Worm (Caenorhabditis elegans): ENCODE results near the gene chat-1.

DNA sequence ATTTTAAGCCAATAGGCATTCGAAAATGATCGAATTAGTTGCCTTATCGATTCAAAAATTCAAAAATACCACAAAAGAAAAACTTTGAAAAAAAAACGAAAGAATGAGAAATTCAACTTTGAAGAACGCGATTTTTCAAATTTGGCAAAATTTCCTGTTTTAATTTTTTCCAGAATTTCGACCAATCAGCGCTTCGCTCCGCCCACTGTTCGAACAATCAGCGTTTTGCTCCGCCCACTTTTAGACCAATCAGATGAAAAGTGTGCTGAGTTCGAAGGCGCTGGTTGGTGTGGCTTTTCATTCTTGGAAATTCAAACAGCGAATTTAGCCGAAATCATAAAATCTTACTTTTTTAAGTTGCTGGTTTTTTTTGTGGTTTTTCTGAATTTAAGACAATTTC lies 49.5 kb upstream of the chat-1 start:
- TF ChIP-seq ref-1 (GFP tag; conservative IDR thresholded peaks at IDR 0.05) (no peak), ztf-29 (GFP tag; IDR thresholded peaks at IDR 0.05) (no peak), tab-1 (GFP tag; IDR thresholded peaks at IDR 0.05) (no peak), ztf-23 (GFP tag; IDR thresholded peaks at IDR 0.05) (no peak), T22C8.4 (GFP tag; IDR thresholded peaks at IDR 0.05) (no peak), flt-1 (GFP tag; IDR thresholded peaks at IDR 0.05) (no peak), med-1 (GFP tag; optimal IDR thresholded peaks at IDR 0.05; ENCODE audit: insufficient read depth) (no peak), cog-1 (tag; optimal IDR thresholded peaks at IDR 0.05) (no peak), klf-2 (GFP tag; conservative IDR thresholded peaks at IDR 0.05) (no peak)
